Fruit fly (Drosophila melanogaster): ENCODE results near the gene Nepl11.

- no peak for TF ChIP-seq CG6163 (GFP tag; IDR thresholded peaks at IDR 0.05)
- TF ChIP-seq CG6854 (GFP tag; optimal IDR thresholded peaks at IDR 0.05), result no peak
- TF ChIP-seq Hr38 (GFP tag; optimal IDR thresholded peaks at IDR 0.05), result no peak
- TF ChIP-seq Hr39 (GFP tag; optimal IDR thresholded peaks at IDR 0.05), result no peak
- TF ChIP-seq spab (GFP tag; optimal IDR thresholded peaks at IDR 0.05), result no peak
- TF ChIP-seq cyc (GFP tag; optimal IDR thresholded peaks at IDR 0.05), result no peak
- TF ChIP-seq Ets21C (GFP tag; optimal IDR thresholded peaks at IDR 0.05), result no peak
- no peak for TF ChIP-seq Lpt (GFP tag; optimal IDR thresholded peaks at IDR 0.05)
- TF ChIP-seq CG10669 (GFP tag; optimal IDR thresholded peaks at IDR 0.05), result no peak
Observed at dm6 chr3R:4294689-4295088, at the start of gene Nepl11.
